Worm (Caenorhabditis elegans) whole organism, L4/young adult: ENCODE results near the gene C45B11.5.

Source experiments
- W03F9.2 ChIP-seq: fragments of 150-350 bp; optimal IDR thresholded peaks from 2 replicates; lab custom pipeline; 2014; ENCODE audit warnings: missing biosample characterization, missing genetic modification characterization
- dao-5 ChIP-seq: sonication (generic microtip); optimal IDR thresholded peaks from 2 replicates; lab custom pipeline; 2016; ENCODE audit warnings: missing genotype, missing genetic modification characterization, moderate library complexity, missing compliant biosample characterization
- him-1 ChIP-seq: sonication (generic microtip); optimal IDR thresholded peaks from 2 replicates; lab custom pipeline; 2016; ENCODE audit warnings: missing genotype, missing genetic modification reagents, missing genetic modification characterization, missing compliant biosample characterization

Gene C45B11.5

DNA sequence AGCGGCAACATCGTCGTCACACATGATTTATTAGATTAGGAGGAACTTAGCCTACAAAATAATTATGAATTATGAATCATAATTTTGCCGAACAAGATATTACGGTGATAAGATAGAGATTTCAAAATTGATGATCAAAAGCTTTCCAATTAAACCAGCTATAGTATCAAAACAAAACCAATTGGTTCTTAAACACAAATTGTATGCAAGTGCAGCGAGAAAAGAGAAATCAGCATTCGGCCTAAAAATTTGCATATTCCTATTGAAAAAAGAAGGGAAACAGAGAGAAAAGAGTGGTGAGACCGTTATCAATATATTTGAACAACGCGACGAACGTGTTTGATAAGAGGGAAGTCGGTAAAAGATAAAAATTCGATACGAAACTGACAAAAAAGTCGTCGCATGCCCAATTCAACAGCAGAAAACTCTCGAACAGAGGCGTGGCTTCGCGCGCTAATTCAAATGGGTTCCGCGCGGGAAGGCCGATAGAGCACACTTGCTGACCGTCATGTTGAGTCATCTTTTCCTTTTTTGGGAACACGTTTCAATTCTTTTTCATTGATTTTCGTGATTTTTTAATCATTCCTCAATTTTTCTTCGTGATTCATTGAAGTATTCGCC lies 36.6 kb downstream of the C45B11.5 start, which contains the start of gene act-2:
act-2 (minus strand) TSS at position 51 of the 621 bp plus-strand sequence.
- TF ChIP-seq W03F9.2 (peak; percentile 80), him-1 (tag; lab: Kevin White, UChicago) (no peak), dao-5 (tag; lab: Kevin White, UChicago) (no peak)

DNA sequence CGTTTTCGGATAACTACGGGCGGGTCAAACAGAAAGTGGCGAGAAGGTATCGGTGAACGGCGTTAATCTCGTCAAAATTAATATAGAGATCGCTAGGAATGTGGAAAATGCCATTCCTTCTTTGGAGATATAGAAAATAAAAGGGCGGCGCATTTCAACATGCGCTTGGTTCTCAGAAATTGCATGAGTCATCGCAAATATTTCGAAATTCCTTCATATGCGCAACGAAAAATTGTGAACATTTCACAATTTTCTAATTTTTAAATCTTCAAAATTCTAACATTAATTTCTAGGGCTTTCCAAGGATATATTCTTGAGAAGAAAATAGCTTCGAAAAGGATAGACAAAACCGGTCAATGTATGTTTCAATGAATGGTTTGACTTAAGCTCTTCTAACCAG lies 37.3 kb downstream of the C45B11.5 start:
- TF ChIP-seq W03F9.2: no peak
- TF ChIP-seq dao-5 (tag; lab: Kevin White, UChicago): no peak
- no peak for TF ChIP-seq him-1 (tag; lab: Kevin White, UChicago)

DNA sequence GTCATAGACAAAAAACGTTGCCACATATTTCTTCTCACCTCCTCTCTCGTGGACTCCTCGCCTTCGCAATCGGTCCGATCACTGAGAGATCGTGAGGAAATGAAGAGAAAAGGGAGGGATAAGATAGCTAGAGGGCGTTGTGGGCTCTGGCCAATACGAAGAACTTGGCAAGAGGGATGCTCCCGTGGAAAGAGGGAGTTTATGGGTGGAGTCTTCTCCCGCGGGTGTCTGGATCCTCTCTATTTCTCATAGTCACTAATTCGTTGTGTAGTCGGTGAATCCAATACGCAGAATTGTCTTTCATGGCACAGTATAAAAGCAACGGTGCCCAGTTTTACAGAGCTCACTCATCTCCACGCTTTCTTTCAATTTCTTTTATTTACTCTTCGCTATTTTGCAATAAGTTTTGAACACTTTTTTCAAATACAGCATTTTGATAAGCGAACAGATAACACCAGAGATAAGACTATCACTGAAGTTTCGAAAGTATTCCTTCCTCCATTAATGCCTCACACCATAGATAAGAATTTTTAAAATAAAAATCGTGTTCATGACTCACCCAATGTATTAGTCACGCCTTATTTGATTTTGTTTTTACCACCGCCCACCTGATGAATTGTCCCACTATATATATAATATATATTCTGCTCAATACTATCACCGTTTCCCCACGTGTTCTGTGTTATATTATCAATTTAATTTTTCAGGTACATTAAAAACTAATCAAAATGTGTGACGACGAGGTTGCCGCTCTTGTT lies 38.9 kb downstream of the C45B11.5 start, which contains the start of gene act-1:
act-1 (plus strand) TSS at position 708 of the 758 bp plus-strand sequence.
- TF ChIP-seq dao-5 (tag; lab: Kevin White, UChicago): no peak
- TF ChIP-seq him-1 (tag; lab: Kevin White, UChicago): no peak
- TF ChIP-seq W03F9.2: no peak

DNA sequence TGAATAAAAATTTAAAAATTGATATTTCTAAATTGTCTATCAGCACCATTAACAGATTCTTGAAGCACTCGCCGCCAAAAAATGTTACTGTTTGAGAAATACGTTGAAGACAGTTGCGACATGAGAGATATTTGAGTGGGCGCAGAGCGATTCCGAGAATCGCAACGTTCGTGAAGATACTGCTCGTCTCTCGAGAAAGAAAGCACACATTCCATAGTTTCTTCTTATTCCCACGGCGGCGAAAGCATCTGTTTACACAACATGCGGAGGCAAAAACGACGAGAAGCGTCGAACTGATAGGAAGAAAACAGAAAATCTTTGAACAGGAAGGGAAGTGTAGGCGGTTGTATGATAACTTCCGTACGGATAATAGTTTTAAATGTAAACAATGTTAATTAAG lies 40.9 kb downstream of the C45B11.5 start:
- TF ChIP-seq dao-5 (tag; lab: Kevin White, UChicago) (no peak), W03F9.2 (no peak), him-1 (tag; lab: Kevin White, UChicago) (no peak)

DNA sequence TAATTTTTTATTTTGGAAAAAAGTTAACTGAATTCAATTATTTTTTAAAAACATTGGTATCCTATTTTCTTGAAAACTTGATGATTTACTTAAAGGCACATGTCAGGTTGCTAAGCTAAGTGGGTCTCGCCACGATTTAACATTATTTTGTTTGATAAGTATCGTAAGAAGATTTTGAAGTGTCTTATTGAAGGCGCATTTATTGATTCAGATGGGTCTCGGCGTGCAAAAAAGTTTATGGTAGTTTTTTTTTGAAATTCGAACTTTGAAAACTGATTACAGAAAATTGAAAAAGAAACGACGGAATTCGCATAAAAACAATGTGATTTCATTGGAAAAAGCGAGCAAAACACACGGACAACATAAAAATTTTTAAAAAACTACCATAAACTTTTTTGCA lies 41.4 kb downstream of the C45B11.5 start:
- TF ChIP-seq W03F9.2 (no peak), dao-5 (tag; lab: Kevin White, UChicago) (no peak), him-1 (tag; lab: Kevin White, UChicago) (no peak)

DNA sequence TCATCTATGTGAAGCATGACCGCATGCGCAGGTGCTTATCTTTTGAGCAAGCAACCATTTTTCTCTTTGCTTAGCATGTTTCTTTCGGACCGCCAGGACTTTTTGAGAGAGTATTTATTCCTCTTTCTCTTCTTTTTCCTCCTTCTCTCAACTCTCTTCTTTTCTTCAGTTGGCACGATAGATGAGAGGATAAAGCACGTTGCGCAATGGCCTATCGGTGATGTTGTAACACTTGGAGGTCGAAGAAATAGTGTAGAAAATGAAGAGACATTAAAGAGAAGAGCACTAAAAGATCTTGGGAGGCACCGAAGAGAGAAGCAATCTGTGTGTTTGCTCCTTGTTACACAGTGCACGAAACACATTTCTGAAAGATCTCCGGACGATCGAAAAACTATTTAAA lies 42.1 kb downstream of the C45B11.5 start:
- TF ChIP-seq W03F9.2 (no peak), dao-5 (tag; lab: Kevin White, UChicago) (no peak), him-1 (tag; lab: Kevin White, UChicago) (no peak)

DNA sequence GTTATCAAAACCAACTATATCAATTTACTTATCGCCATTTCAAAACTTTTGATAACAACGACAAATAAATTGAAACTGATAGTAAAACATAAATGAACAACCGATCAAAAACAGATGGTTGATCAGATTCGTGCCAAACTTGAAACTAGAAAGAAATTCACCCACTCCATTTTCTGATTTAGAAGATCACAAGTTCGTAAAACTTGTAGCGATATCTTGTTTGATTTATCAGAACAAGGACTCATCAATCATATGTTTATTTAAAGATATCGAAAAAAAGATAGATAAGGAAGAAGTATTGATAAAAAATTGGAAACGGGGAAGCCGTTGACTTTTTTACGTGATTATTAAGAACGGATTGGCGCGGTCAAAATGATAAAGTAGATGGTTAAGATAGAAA lies 45.5 kb downstream of the C45B11.5 start:
- TF ChIP-seq him-1 (tag; lab: Kevin White, UChicago): no peak
- no peak for TF ChIP-seq W03F9.2
- TF ChIP-seq dao-5 (tag; lab: Kevin White, UChicago): no peak

DNA sequence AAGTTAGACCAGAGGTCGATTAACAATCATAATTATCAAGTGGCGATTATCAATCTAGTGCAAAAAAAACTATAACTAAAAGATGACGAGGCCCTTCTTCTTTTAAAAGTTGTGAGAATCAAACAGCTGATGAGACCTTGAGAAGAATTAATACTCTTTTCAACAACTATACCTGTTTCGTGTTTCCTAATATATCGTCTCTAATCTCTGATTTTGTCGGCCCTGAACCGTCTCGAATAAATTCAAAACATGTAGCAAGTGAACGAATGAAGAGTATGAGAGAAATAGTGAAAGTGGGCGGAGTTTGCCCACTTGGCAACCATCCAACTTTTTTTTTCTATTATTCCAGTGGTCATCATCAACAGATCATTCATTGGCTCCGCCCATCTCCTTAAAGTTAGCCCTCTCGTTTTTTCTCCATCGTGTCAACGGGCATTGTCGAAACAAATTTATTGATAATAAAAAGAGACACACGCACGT lies 46.0 kb downstream of the C45B11.5 start, which contains the start of gene Y42A5A.1:
Y42A5A.1 (plus strand) TSS at position 430 of the 480 bp plus-strand sequence.
- TF ChIP-seq him-1 (tag; lab: Kevin White, UChicago) (no peak), W03F9.2 (no peak), dao-5 (tag; lab: Kevin White, UChicago) (no peak)
